Worm (Caenorhabditis elegans) whole organism, L1 larva: ENCODE measurements around the gene nspd-9.

Source experiments
- C34B4.2 ChIP-seq: sonication (generic microtip); optimal IDR thresholded peaks from 2 replicates; lab custom pipeline; 2017; ENCODE audit warnings: mild to moderate bottlenecking, missing genetic modification characterization, missing compliant biosample characterization
- aha-1 ChIP-seq: fragments of 150-350 bp; optimal IDR thresholded peaks from 2 replicates; lab custom pipeline; 2014; ENCODE audit warnings: missing biosample characterization, missing genetic modification characterization
- alr-1 ChIP-seq: fragments of 200-800 bp; sonication (Bioruptor generic); optimal IDR thresholded peaks from 2 replicates; lab custom pipeline; 2018; ENCODE audit warnings: borderline replicate concordance, mild to moderate bottlenecking, missing genetic modification characterization, missing compliant biosample characterization
- ceh-82 ChIP-seq, 3 experiments: fragments of 150-350 bp in 1 of 3; sonication (generic microtip) in 2 of 3; optimal IDR thresholded peaks; 2 replicates each; lab custom pipeline; 2014 to 2017; ENCODE audit warnings: missing biosample characterization in 3 of 3, missing genetic modification characterization in 3 of 3
- ceh-90 ChIP-seq: sonication (generic microtip); optimal IDR thresholded peaks from 2 replicates; lab custom pipeline; 2016; ENCODE audit warnings: missing genetic modification characterization, missing compliant biosample characterization
- ces-1 ChIP-seq: fragments of 150-350 bp; optimal IDR thresholded peaks from 2 replicates; lab custom pipeline; 2014; ENCODE audit warnings: missing biosample characterization, missing genetic modification reagents, missing genetic modification characterization
- dpl-1 ChIP-seq, 3 experiments: fragments of 150-350 bp in 2 of 3; sonication (generic microtip) in 1 of 3; optimal IDR thresholded peaks; 2 replicates each; lab custom pipeline; 2014 to 2017; ENCODE audit warnings: missing biosample characterization in 3 of 3, missing genetic modification characterization in 3 of 3, missing genetic modification reagents in 3 of 3
- dsc-1 ChIP-seq: sonication (generic microtip); optimal IDR thresholded peaks from 2 replicates; lab custom pipeline; 2016; ENCODE audit warnings: mild to moderate bottlenecking, missing genetic modification characterization, missing compliant biosample characterization
- efl-1 ChIP-seq, 4 experiments: fragments of 150-350 bp; optimal IDR thresholded peaks in 3 of 4; peaks in 1 of 4; 1 replicate in 1 of 4; 2 replicates in 3 of 4; lab custom pipeline; 2014; ENCODE audit warnings: missing biosample characterization in 2 of 4, missing genetic modification characterization in 2 of 4, missing genetic modification reagents in 2 of 4
- egl-13 ChIP-seq: sonication (generic microtip); optimal IDR thresholded peaks from 2 replicates; lab custom pipeline; 2016; ENCODE audit warnings: missing genotype, missing genetic modification reagents, missing genetic modification characterization, missing compliant biosample characterization
- ets-5 ChIP-seq: fragments of 200-800 bp; sonication (Bioruptor generic); IDR thresholded peaks from 2 replicates; pipeline ENCODE4 v1.3.6; 2022; ENCODE audit warnings: missing genetic modification characterization, missing compliant biosample characterization
- fkh-10 ChIP-seq: sonication (generic microtip); optimal IDR thresholded peaks from 2 replicates; lab custom pipeline; 2017; ENCODE audit warnings: missing biosample characterization, missing genetic modification reagents, missing genetic modification characterization
- fkh-8 ChIP-seq: sonication (generic microtip); optimal IDR thresholded peaks from 2 replicates; lab custom pipeline; 2016; ENCODE audit warnings: mild to moderate bottlenecking, missing genetic modification characterization, missing compliant biosample characterization
- fos-1 ChIP-seq: fragments of 150-350 bp; optimal IDR thresholded peaks from 2 replicates; lab custom pipeline; 2014; ENCODE audit warnings: missing biosample characterization, missing genetic modification characterization
- hlh-4 ChIP-seq: sonication (generic microtip); optimal IDR thresholded peaks from 2 replicates; lab custom pipeline; 2016; ENCODE audit warnings: mild to moderate bottlenecking, missing genetic modification characterization, missing compliant biosample characterization
- lin-14 ChIP-seq: fragments of 200-800 bp; sonication (Bioruptor generic); optimal IDR thresholded peaks from 2 replicates; lab custom pipeline; 2018; ENCODE audit warnings: mild to moderate bottlenecking, missing genetic modification characterization, moderate library complexity, missing compliant biosample characterization
- lin-35 ChIP-seq, 2 experiments: fragments of 150-350 bp; optimal IDR thresholded peaks; 2 replicates each; lab custom pipeline; 2014; ENCODE audit warnings: missing biosample characterization in 2 of 2, missing genetic modification characterization in 2 of 2, missing genetic modification reagents in 2 of 2
- lin-39 ChIP-seq: fragments of 150-350 bp; optimal IDR thresholded peaks from 2 replicates; lab custom pipeline; 2014; ENCODE audit warnings: missing biosample characterization, missing genetic modification reagents, missing genetic modification characterization
- lsy-2 ChIP-seq, 2 experiments: fragments of 150-350 bp; optimal IDR thresholded peaks; 2 replicates each; lab custom pipeline; 2014; ENCODE audit warnings: missing biosample characterization in 2 of 2, missing genetic modification characterization in 2 of 2
- mab-9 ChIP-seq: fragments of 200-800 bp; sonication (Bioruptor generic); IDR thresholded peaks from 2 replicates; pipeline ENCODE4 v1.3.6; 2022; ENCODE audit warnings: missing genetic modification reagents, missing genetic modification characterization, missing compliant biosample characterization
- mef-2 ChIP-seq: fragments of 150-350 bp; optimal IDR thresholded peaks from 2 replicates; lab custom pipeline; 2014; ENCODE audit warnings: missing biosample characterization, missing genetic modification characterization
- mep-1 ChIP-seq: fragments of 150-350 bp; optimal IDR thresholded peaks from 2 replicates; lab custom pipeline; 2014; ENCODE audit warnings: missing biosample characterization, missing genetic modification characterization
- nhr-19 ChIP-seq: fragments of 200-800 bp; sonication (Bioruptor generic); conservative IDR thresholded peaks from 2 replicates; pipeline ENCODE4 v1.3.6; 2022; ENCODE audit warnings: missing genetic modification characterization, missing compliant biosample characterization
- nhr-28 ChIP-seq: fragments of 150-350 bp; optimal IDR thresholded peaks from 2 replicates; lab custom pipeline; 2014; ENCODE audit warnings: missing biosample characterization, missing genetic modification characterization
- nhr-47 ChIP-seq: sonication (generic microtip); optimal IDR thresholded peaks from 2 replicates; lab custom pipeline; 2016; ENCODE audit warnings: mild to moderate bottlenecking, missing genetic modification characterization, moderate library complexity, missing compliant biosample characterization
- nhr-90 ChIP-seq: sonication (generic microtip); optimal IDR thresholded peaks from 2 replicates; lab custom pipeline; 2016; ENCODE audit warnings: mild to moderate bottlenecking, missing genetic modification characterization, missing compliant biosample characterization; ENCODE audit not compliant: poor library complexity
- pag-3 ChIP-seq: sonication (generic microtip); optimal IDR thresholded peaks from 2 replicates; lab custom pipeline; 2017; ENCODE audit warnings: missing genetic modification characterization, mild to moderate bottlenecking, missing compliant biosample characterization, antibody characterized with exemption, borderline replicate concordance; ENCODE audit not compliant: insufficient read depth
- pax-3 ChIP-seq: fragments of 200-800 bp; sonication (Bioruptor generic); optimal IDR thresholded peaks from 2 replicates; lab custom pipeline; 2018; ENCODE audit warnings: mild to moderate bottlenecking, missing genetic modification characterization, moderate library complexity, missing compliant biosample characterization
- rnt-1 ChIP-seq: sonication (generic microtip); optimal IDR thresholded peaks from 2 replicates; lab custom pipeline; 2016; ENCODE audit warnings: mild to moderate bottlenecking, missing genetic modification characterization, moderate library complexity, missing compliant biosample characterization
- skn-1 ChIP-seq: fragments of 150-350 bp; optimal IDR thresholded peaks from 2 replicates; lab custom pipeline; 2014; ENCODE audit warnings: missing biosample characterization, missing genetic modification characterization
- snpc-4 ChIP-seq: fragments of 150-350 bp; optimal IDR thresholded peaks from 2 replicates; lab custom pipeline; 2014; ENCODE audit warnings: missing biosample characterization, missing genetic modification characterization
- snu-23 ChIP-seq: sonication (generic microtip); optimal IDR thresholded peaks from 2 replicates; lab custom pipeline; 2016; ENCODE audit warnings: missing genetic modification characterization, missing compliant biosample characterization
- swsn-7 ChIP-seq: sonication (generic microtip); optimal IDR thresholded peaks from 2 replicates; lab custom pipeline; 2016; ENCODE audit warnings: missing genetic modification characterization, missing compliant biosample characterization
- tlp-1 ChIP-seq: fragments of 150-350 bp; optimal IDR thresholded peaks from 2 replicates; lab custom pipeline; 2014; ENCODE audit warnings: missing biosample characterization, missing genetic modification characterization
- unc-130 ChIP-seq: fragments of 150-350 bp; optimal IDR thresholded peaks from 2 replicates; lab custom pipeline; 2017; ENCODE audit warnings: missing biosample characterization, missing genetic modification characterization, inconsistent platforms
- unc-30 ChIP-seq: sonication (generic microtip); optimal IDR thresholded peaks from 2 replicates; lab custom pipeline; 2017; ENCODE audit warnings: missing biosample characterization, missing genetic modification characterization
- unc-62 ChIP-seq: fragments of 150-350 bp; optimal IDR thresholded peaks from 2 replicates; lab custom pipeline; 2014; ENCODE audit warnings: missing biosample characterization, missing genetic modification reagents, missing genetic modification characterization
- unc-86 ChIP-seq: sonication (generic microtip); optimal IDR thresholded peaks from 2 replicates; lab custom pipeline; 2016; ENCODE audit warnings: missing genetic modification characterization, missing compliant biosample characterization
- zag-1 ChIP-seq: fragments of 150-350 bp; optimal IDR thresholded peaks from 2 replicates; lab custom pipeline; 2014; ENCODE audit warnings: missing biosample characterization, missing genetic modification characterization
- zip-4 ChIP-seq: fragments of 200-800 bp; sonication (Bioruptor generic); optimal IDR thresholded peaks from 2 replicates; lab custom pipeline; 2018; ENCODE audit warnings: mild to moderate bottlenecking, missing genetic modification characterization, moderate library complexity, missing compliant biosample characterization
- ztf-4 ChIP-seq: fragments of 150-350 bp; optimal IDR thresholded peaks from 2 replicates; lab custom pipeline; 2014; ENCODE audit warnings: missing biosample characterization, missing genetic modification characterization

nspd-9 gene

DNA sequence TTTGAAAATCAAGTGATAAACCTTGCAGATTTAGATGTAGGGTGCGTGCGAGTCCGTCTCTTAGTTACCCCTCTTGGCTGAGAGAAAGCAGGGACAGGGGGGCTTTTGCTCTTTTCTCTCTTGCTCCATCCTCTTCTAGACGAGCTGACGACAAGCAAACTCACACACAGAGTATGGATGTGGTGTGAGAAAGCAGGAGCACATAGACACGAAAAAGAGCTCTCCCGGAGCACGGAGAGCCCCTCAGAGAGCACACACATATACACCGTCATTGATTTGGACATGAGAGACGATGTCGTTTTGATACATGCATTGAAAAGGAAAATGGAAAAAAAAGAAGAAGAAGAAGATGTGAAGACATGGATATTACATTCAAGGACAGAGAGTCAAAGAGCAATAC lies 45.6 kb upstream of the nspd-9 start:
- TF ChIP-seq nhr-47 (tag; lab: Kevin White, UChicago), result peak; percentile 3
- TF ChIP-seq dpl-1 (GFP tag; optimal IDR thresholded peaks at IDR 0.05; lab: Kevin White, UChicago), result peak in 1 of 3 experiments; percentile 40
- TF ChIP-seq lin-14, result peak; percentile 61
- peak; percentile 2 to 34 for TF ChIP-seq efl-1 (optimal IDR thresholded peaks at IDR 0.05; lab: Kevin White, UChicago)
- TF ChIP-seq efl-1 (GFP tag; optimal IDR thresholded peaks at IDR 0.05 in 1 of 2; lab: Kevin White, UChicago), result peak in 1 of 2 experiments; percentile 62
- peak in 2 of 3 experiments; percentile 3 to 6 for TF ChIP-seq ceh-82 (tag; optimal IDR thresholded peaks at IDR 0.05; lab: Kevin White, UChicago)
- peak; percentile 2 for TF ChIP-seq swsn-7
- TF ChIP-seq lsy-2 (tag; optimal IDR thresholded peaks at IDR 0.05; lab: Kevin White, UChicago), result peak in 1 of 2 experiments; percentile 7
- TF ChIP-seq mep-1 (tag; lab: Kevin White, UChicago), result peak; percentile 38
- peak; percentile 56 for TF ChIP-seq dsc-1 (tag; lab: Kevin White, UChicago)
- no peak for TF ChIP-seq mef-2 (tag; lab: Kevin White, UChicago)
- no peak for TF ChIP-seq nhr-28 (tag; lab: Kevin White, UChicago)
- peak; percentile 77 for TF ChIP-seq fkh-8 (tag; lab: Kevin White, UChicago)
- peak; percentile 42 for TF ChIP-seq fkh-10 (GFP tag; lab: Kevin White, UChicago)
- peak; percentile 50 for TF ChIP-seq unc-86
- no peak for TF ChIP-seq ceh-90 (tag; lab: Kevin White, UChicago)
- peak; percentile 47 for TF ChIP-seq egl-13 (tag; lab: Kevin White, UChicago)
- TF ChIP-seq unc-30 (tag; lab: Kevin White, UChicago), result no peak
- TF ChIP-seq unc-62 (GFP tag; lab: Kevin White, UChicago), result no peak
- peak in 1 of 2 experiments; percentile 20 for TF ChIP-seq lin-35 (GFP tag; optimal IDR thresholded peaks at IDR 0.05; lab: Kevin White, UChicago)

DNA sequence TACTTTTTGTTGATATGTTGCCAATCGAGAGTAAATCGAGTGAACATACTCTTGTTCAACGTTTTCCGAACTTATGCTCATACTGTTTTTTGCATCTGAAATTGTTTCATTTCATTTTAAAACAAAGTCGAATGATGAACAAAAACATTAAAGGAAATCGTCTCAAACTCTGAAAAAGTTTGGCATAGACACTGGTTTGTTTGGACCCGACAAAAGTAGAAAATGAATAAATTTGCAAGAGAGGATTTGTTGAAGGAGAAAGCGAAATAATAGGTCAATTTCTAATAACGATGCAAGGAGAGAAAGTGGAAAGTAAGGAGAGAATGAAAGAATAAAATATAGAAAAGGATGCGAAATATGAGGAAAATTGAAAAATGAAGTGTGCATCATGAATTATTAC lies 44.6 kb upstream of the nspd-9 start, which contains the start of gene C35D10.12:
Gene C35D10.12 (minus strand): TSS at position 101 of the 400 bp plus-strand sequence.
- TF ChIP-seq unc-30 (tag; lab: Kevin White, UChicago) (no peak), swsn-7 (no peak), ces-1 (no peak), efl-1 (optimal IDR thresholded peaks at IDR 0.05; lab: Kevin White, UChicago) (no peak), efl-1 (GFP tag; optimal IDR thresholded peaks at IDR 0.05 in 1 of 2; lab: Kevin White, UChicago) (peak in 1 of 2 experiments; percentile 31), snpc-4 (no peak), mab-9 (GFP tag; lab: Robert Waterston, UW) (no peak), nhr-28 (tag; lab: Kevin White, UChicago) (no peak)

DNA sequence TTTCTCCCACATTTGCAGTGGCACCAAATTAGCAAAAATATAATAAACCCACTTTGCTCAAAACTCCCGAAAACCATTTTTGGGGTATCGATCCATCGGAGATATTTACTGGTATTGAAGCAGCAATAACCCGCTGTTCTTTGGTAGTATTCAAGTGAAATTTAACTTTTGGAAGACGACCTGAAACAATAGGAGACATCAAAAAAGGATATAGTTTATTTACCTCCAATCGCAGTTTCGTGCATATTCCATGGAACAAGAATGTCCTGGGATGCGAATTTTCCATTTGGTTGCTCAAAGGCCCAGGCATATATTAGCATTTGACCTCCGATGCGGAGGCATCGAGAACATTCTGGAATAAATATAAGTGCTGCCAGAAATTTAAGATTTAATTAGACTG lies 43.3 kb upstream of the nspd-9 start:
- TF ChIP-seq snpc-4 (no peak), skn-1 (tag; lab: Kevin White, UChicago) (no peak), lin-14 (no peak), hlh-4 (tag; lab: Kevin White, UChicago) (no peak), alr-1 (tag; lab: Kevin White, UChicago) (no peak), ceh-90 (tag; lab: Kevin White, UChicago) (no peak), aha-1 (tag; lab: Kevin White, UChicago) (no peak), rnt-1 (no peak), unc-86 (no peak), pax-3 (no peak), nhr-90 (tag; lab: Kevin White, UChicago) (no peak)

DNA sequence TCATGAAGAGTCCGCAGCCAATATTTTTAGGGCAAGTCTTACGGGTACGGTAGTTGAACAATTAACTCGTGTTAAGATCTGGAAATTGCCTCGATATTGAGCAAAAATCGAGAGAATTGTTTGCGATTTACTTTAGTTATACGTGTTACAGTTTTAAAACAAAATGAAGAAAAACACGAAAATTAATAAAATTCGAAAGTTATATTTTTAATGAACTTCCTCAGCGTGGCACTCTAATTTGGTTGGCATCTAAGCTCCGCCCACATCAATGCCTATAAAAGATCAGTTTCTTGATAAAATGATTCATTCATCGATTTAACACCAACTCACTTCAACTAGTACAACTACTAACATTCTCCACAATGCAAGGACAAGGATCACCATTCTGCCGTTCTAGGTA lies 40.4 kb upstream of the nspd-9 start, which contains the start of gene gipc-1:
Gene gipc-1 (plus strand): TSS at position 301 of the 400 bp plus-strand sequence.
- TF ChIP-seq ets-5 (GFP tag; lab: Robert Waterston, UW) (no peak), efl-1 (optimal IDR thresholded peaks at IDR 0.05; lab: Kevin White, UChicago) (no peak), efl-1 (GFP tag; optimal IDR thresholded peaks at IDR 0.05 in 1 of 2; lab: Kevin White, UChicago) (no peak), fos-1 (tag; lab: Kevin White, UChicago) (no peak), nhr-90 (tag; lab: Kevin White, UChicago) (no peak), zag-1 (tag; lab: Kevin White, UChicago) (no peak), lin-39 (no peak), mab-9 (GFP tag; lab: Robert Waterston, UW) (no peak), dpl-1 (GFP tag; optimal IDR thresholded peaks at IDR 0.05; lab: Kevin White, UChicago) (no peak), zip-4 (no peak), unc-130 (tag; lab: Kevin White, UChicago) (no peak), pag-3 (tag; lab: Kevin White, UChicago) (no peak), hlh-4 (tag; lab: Kevin White, UChicago) (no peak), C34B4.2 (tag; lab: Kevin White, UChicago) (no peak), ztf-4 (tag; lab: Kevin White, UChicago) (no peak), nhr-19 (GFP tag; lab: Robert Waterston, UW) (no peak), snu-23 (no peak), tlp-1 (tag; lab: Kevin White, UChicago) (no peak)
- TF ChIP-seq, all 84 proteins: peak for 0
